Fruit fly (Drosophila melanogaster) ovary, adult (tissue): ENCODE measurements around the gene Taf8.

Experiments
- CG17801 ChIP-seq: fragments of 200-800 bp; optimal IDR thresholded peaks from 2 replicates; lab custom pipeline; 2019; ENCODE audit warnings: missing biosample characterization, mild to moderate bottlenecking, missing genetic modification characterization, moderate library complexity; ENCODE audit not compliant: partially characterized antibody

The Taf8 gene

DNA sequence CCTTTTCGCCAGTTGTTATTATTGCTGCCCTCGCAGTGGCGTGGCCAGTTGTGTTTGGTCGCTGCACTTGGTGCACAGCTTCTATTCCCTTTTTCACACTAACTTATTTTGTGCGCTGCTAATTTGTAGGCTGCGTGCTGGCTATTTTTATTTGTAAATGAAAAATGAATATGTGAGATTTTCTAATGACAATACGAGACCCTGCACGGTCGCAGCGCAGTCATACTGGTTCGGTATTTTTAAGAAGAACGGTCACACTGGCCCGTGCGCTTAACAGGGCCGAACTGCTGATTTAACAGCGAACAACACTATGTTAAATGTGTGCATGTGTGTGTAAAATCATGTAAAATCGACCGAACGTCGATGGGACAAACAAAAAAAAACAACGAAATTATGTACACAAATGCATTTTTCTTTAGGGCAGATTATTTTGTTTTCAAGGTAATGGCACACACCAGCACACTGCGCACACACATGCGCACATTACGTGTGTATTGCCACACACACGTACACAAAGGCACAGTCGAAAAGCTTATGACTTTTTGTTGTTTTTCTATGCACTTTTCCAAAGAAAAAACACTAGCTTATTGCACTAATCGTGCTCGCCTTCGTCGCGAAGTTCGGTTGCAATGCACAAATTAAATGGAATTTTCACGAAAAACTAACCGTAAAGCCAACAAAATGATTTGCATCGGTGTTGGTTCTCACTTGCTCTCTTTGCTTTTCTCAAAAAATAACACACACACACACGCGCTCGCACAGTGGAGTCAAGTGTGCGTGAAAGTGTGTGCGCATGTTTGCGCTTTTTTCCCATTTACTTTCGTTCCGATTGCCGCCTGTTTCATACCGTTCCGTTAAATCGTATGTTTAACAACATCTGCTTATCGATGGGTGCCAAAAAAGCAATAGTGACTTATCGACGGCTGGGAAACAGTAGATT lies 35.4 kb downstream of the Taf8 start, which contains the start of gene ari-1:
Gene ari-1 (minus strand): TSS at position 875 of the 940 bp plus-strand sequence.
- TF ChIP-seq CG17801 (GFP tag; lab: Kevin White, UChicago) = no peak

dm6 chrX:18138297-18138696 lies 36.5 kb downstream of the Taf8 start, which contains the start of gene CG43229:
Gene CG43229 (plus strand): TSS chrX:18138542.
- TF ChIP-seq CG17801 (GFP tag; lab: Kevin White, UChicago) = no peak

DNA sequence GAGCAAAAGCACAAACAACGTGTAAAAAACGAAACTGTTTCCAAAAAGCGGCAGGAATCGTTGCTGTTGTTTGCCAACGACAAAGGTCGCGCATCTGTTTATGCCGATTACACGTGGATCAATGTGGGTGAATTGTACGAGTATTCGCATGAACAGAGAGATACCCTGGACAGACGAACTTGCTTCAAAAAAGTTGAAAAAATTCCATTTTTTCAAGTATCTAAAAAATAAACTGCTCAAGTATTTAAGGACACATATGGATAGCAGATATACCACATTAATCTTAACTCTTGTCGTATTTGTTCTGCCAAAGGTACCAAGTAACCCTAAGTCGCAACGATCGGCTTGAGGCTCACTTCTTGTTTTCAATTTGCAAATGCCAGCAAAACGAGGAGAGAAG lies 38.2 kb downstream of the Taf8 start:
- no peak for TF ChIP-seq CG17801 (GFP tag; lab: Kevin White, UChicago)

DNA sequence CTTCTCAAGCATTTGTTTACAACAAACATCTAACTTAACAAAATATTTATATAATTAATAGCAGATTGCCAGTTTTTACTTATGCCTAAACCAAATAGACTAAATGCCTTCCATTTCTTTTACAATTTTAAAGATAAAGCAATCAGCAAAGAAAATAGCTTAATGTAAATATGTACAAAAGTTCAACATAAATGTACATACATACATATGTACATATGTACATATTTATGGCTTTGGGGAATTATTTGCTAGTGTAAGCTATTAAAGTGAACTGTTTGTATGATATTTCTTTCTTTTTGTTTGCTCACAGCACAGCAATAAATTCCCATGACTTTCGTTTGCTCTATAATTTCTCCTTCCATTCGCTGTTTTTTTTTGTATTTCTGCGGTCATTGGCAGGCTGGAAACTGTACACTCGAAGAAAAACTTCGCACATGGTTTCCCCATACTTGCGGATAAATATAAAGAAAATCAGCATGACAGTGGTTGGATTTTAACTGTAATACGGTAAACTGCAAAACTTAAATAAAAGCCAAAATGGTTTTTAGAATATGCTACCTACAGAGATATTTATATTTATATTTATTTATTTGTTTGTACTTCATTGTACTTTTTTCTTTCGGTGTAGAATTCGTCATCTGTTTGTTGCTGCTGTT lies 39.3 kb downstream of the Taf8 start:
- no peak for TF ChIP-seq CG17801 (GFP tag; lab: Kevin White, UChicago)

dm6 chrX:18149292-18149691 lies 47.5 kb downstream of the Taf8 start:
- TF ChIP-seq CG17801 (GFP tag; lab: Kevin White, UChicago) = no peak

DNA sequence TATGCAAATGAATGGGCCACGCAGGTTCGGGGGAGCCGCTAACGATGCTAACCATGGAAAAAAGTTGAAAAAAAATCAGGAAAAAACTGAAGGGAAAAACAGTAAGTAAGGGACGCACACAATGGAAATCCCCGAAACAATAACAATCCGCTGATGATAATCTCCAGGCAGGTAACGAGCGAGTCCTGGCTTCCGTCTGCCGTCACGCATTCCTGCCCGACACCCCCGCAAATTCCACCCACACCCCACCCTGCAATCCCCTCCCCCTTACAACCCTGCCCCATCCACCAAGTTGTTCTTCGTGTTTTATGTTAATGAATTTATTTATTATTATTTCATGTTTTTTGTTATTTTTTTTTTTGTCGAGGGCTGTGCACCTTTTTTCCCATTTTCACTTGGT lies 49.6 kb downstream of the Taf8 start:
- no peak for TF ChIP-seq CG17801 (GFP tag; lab: Kevin White, UChicago)

- TF ChIP-seq CG17801 (GFP tag; lab: Kevin White, UChicago) = no peak
These were observed 51.2 kb downstream of the Taf8 start for dm6 chrX:18153001-18153400.
